Worm (Caenorhabditis elegans) whole organism, L1 larva: ENCODE results near the gene str-43.

Source experiments
- C04F5.9 ChIP-seq: sonication (generic microtip); optimal IDR thresholded peaks from 2 replicates; lab custom pipeline; 2016; ENCODE audit warnings: missing genetic modification characterization, missing compliant biosample characterization
- alr-1 ChIP-seq: fragments of 200-800 bp; sonication (Bioruptor generic); optimal IDR thresholded peaks from 2 replicates; lab custom pipeline; 2018; ENCODE audit warnings: borderline replicate concordance, mild to moderate bottlenecking, missing genetic modification characterization, missing compliant biosample characterization
- blmp-1 ChIP-seq: fragments of 150-350 bp; optimal IDR thresholded peaks from 2 replicates; lab custom pipeline; 2014; ENCODE audit warnings: missing biosample characterization, missing genetic modification characterization
- ceh-8 ChIP-seq: fragments of 200-800 bp; sonication (Bioruptor generic); optimal IDR thresholded peaks from 2 replicates; lab custom pipeline; 2018; ENCODE audit warnings: mild to moderate bottlenecking, missing genetic modification characterization, moderate library complexity, missing compliant biosample characterization
- ceh-90 ChIP-seq: sonication (generic microtip); optimal IDR thresholded peaks from 2 replicates; lab custom pipeline; 2016; ENCODE audit warnings: missing genetic modification characterization, missing compliant biosample characterization
- efl-1 ChIP-seq, 4 experiments: fragments of 150-350 bp; optimal IDR thresholded peaks in 3 of 4; peaks in 1 of 4; 1 replicate in 1 of 4; 2 replicates in 3 of 4; lab custom pipeline; 2014; ENCODE audit warnings: missing biosample characterization in 2 of 4, missing genetic modification characterization in 2 of 4, missing genetic modification reagents in 2 of 4
- efl-3 ChIP-seq: fragments of 200-800 bp; sonication (Bioruptor generic); optimal IDR thresholded peaks from 2 replicates; lab custom pipeline; 2018; ENCODE audit warnings: mild to moderate bottlenecking, missing genetic modification characterization, missing compliant biosample characterization
- egl-27 ChIP-seq, 2 experiments: fragments of 150-350 bp in 1 of 2; sonication (generic microtip); optimal IDR thresholded peaks; 3 replicates each; lab custom pipeline; 2017 to 2018; ENCODE audit warnings: missing biosample characterization in 2 of 2, missing genetic modification characterization in 2 of 2, missing genetic modification reagents in 2 of 2
- elt-2 ChIP-seq: sonication (generic microtip); optimal IDR thresholded peaks from 2 replicates; lab custom pipeline; 2016; ENCODE audit warnings: missing genetic modification characterization, mild to moderate bottlenecking, inconsistent platforms, missing compliant biosample characterization, missing genetic modification reagents
- fos-1 ChIP-seq: fragments of 150-350 bp; optimal IDR thresholded peaks from 2 replicates; lab custom pipeline; 2014; ENCODE audit warnings: missing biosample characterization, missing genetic modification characterization
- hlh-17 ChIP-seq: fragments of 200-800 bp; sonication (Bioruptor generic); optimal IDR thresholded peaks from 2 replicates; lab custom pipeline; 2018; ENCODE audit warnings: missing genetic modification characterization, mild to moderate bottlenecking, missing compliant biosample characterization, moderate library complexity, borderline replicate concordance
- hpl-2 ChIP-seq: fragments of 150-350 bp; optimal IDR thresholded peaks from 2 replicates; lab custom pipeline; 2014; ENCODE audit warnings: missing biosample characterization, missing genetic modification reagents, missing genetic modification characterization
- irx-1 ChIP-seq: sonication (generic microtip); optimal IDR thresholded peaks from 2 replicates; lab custom pipeline; 2016; ENCODE audit warnings: missing genetic modification characterization, missing compliant biosample characterization
- jun-1 ChIP-seq: fragments of 150-350 bp; optimal IDR thresholded peaks from 2 replicates; lab custom pipeline; 2014; ENCODE audit warnings: missing biosample characterization, missing genetic modification reagents, missing genetic modification characterization
- lin-13 ChIP-seq: fragments of 150-350 bp; optimal IDR thresholded peaks from 2 replicates; lab custom pipeline; 2014; ENCODE audit warnings: missing biosample characterization, missing genetic modification reagents, missing genetic modification characterization
- lin-35 ChIP-seq, 2 experiments: fragments of 150-350 bp; optimal IDR thresholded peaks; 2 replicates each; lab custom pipeline; 2014; ENCODE audit warnings: missing biosample characterization in 2 of 2, missing genetic modification characterization in 2 of 2, missing genetic modification reagents in 2 of 2
- lin-39 ChIP-seq: fragments of 150-350 bp; optimal IDR thresholded peaks from 2 replicates; lab custom pipeline; 2014; ENCODE audit warnings: missing biosample characterization, missing genetic modification reagents, missing genetic modification characterization
- lir-3 ChIP-seq: sonication (generic microtip); optimal IDR thresholded peaks from 2 replicates; lab custom pipeline; 2016; ENCODE audit warnings: mild to moderate bottlenecking, missing genetic modification characterization, moderate library complexity, missing compliant biosample characterization; ENCODE audit not compliant: poor library complexity
- lsy-2 ChIP-seq, 2 experiments: fragments of 150-350 bp; optimal IDR thresholded peaks; 2 replicates each; lab custom pipeline; 2014; ENCODE audit warnings: missing biosample characterization in 2 of 2, missing genetic modification characterization in 2 of 2
- mep-1 ChIP-seq: fragments of 150-350 bp; optimal IDR thresholded peaks from 2 replicates; lab custom pipeline; 2014; ENCODE audit warnings: missing biosample characterization, missing genetic modification characterization
- nhr-11 ChIP-seq: fragments of 150-350 bp; optimal IDR thresholded peaks from 2 replicates; lab custom pipeline; 2014; ENCODE audit warnings: missing biosample characterization, missing genetic modification characterization
- nhr-12 ChIP-seq: sonication (generic microtip); optimal IDR thresholded peaks from 2 replicates; lab custom pipeline; 2017; ENCODE audit warnings: missing biosample characterization, missing genetic modification characterization
- nhr-237 ChIP-seq: fragments of 150-350 bp; optimal IDR thresholded peaks from 2 replicates; lab custom pipeline; 2014; ENCODE audit warnings: missing biosample characterization, missing genetic modification characterization
- nhr-47 ChIP-seq: sonication (generic microtip); optimal IDR thresholded peaks from 2 replicates; lab custom pipeline; 2016; ENCODE audit warnings: mild to moderate bottlenecking, missing genetic modification characterization, moderate library complexity, missing compliant biosample characterization
- nhr-84 ChIP-seq: sonication (generic microtip); optimal IDR thresholded peaks from 2 replicates; lab custom pipeline; 2017; ENCODE audit warnings: missing biosample characterization, missing genetic modification characterization
- nhr-90 ChIP-seq: sonication (generic microtip); optimal IDR thresholded peaks from 2 replicates; lab custom pipeline; 2016; ENCODE audit warnings: mild to moderate bottlenecking, missing genetic modification characterization, missing compliant biosample characterization; ENCODE audit not compliant: poor library complexity
- skn-1 ChIP-seq: fragments of 150-350 bp; optimal IDR thresholded peaks from 2 replicates; lab custom pipeline; 2014; ENCODE audit warnings: missing biosample characterization, missing genetic modification characterization
- sox-4 ChIP-seq: sonication (generic microtip); optimal IDR thresholded peaks from 2 replicates; lab custom pipeline; 2016; ENCODE audit warnings: missing genetic modification characterization, missing compliant biosample characterization
- sptf-1 ChIP-seq: fragments of 150-350 bp; optimal IDR thresholded peaks from 2 replicates; lab custom pipeline; 2014; ENCODE audit warnings: missing biosample characterization, missing genetic modification characterization
- swsn-7 ChIP-seq: sonication (generic microtip); optimal IDR thresholded peaks from 2 replicates; lab custom pipeline; 2016; ENCODE audit warnings: missing genetic modification characterization, missing compliant biosample characterization
- tbx-2 ChIP-seq: sonication (generic microtip); optimal IDR thresholded peaks from 2 replicates; lab custom pipeline; 2016; ENCODE audit warnings: missing genetic modification characterization, missing compliant biosample characterization
- unc-30 ChIP-seq: sonication (generic microtip); optimal IDR thresholded peaks from 2 replicates; lab custom pipeline; 2017; ENCODE audit warnings: missing biosample characterization, missing genetic modification characterization
- unc-62 ChIP-seq: fragments of 150-350 bp; optimal IDR thresholded peaks from 2 replicates; lab custom pipeline; 2014; ENCODE audit warnings: missing biosample characterization, missing genetic modification reagents, missing genetic modification characterization
- unc-86 ChIP-seq: sonication (generic microtip); optimal IDR thresholded peaks from 2 replicates; lab custom pipeline; 2016; ENCODE audit warnings: missing genetic modification characterization, missing compliant biosample characterization
- vab-15 ChIP-seq: sonication (generic microtip); optimal IDR thresholded peaks from 2 replicates; lab custom pipeline; 2017; ENCODE audit warnings: missing genotype, mild to moderate bottlenecking, missing genetic modification characterization, missing compliant biosample characterization
- xbp-1 ChIP-seq: sonication (generic microtip); optimal IDR thresholded peaks from 2 replicates; lab custom pipeline; 2016; ENCODE audit warnings: missing genetic modification characterization, missing compliant biosample characterization
- zag-1 ChIP-seq: fragments of 150-350 bp; optimal IDR thresholded peaks from 2 replicates; lab custom pipeline; 2014; ENCODE audit warnings: missing biosample characterization, missing genetic modification characterization

The str-43 gene

DNA sequence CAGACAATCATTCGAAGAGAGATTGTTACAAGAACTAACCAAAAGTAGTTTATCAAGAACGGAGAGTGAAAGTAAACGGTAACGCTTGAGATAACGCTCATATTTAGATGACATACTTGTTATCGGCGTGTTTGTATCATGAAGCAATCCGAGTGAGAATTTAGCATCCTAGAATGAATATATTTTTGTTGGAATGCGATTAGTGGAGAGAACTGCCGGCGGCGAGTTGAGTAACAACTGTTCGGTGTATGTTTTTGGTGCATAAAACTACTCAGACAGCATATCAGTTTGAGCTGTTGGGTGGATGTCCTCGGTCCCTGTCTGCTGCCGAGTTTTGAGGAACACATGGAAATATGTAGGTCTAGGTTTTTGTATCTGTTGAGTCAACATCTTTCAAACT is 18.4 kb downstream of the str-43 start, which contains the start of gene T23D5.3:
Gene T23D5.3 (minus strand): TSS at position 101 of the 400 bp plus-strand sequence.
- TF ChIP-seq nhr-90 (tag; lab: Kevin White, UChicago) = no peak
- no peak for TF ChIP-seq ceh-90
- TF ChIP-seq sox-4 (tag; lab: Kevin White, UChicago) = no peak
- TF ChIP-seq efl-3 (GFP tag; lab: Kevin White, UChicago) = no peak
- TF ChIP-seq mep-1 (tag; lab: Kevin White, UChicago) = no peak
- no peak for TF ChIP-seq tbx-2 (tag; lab: Kevin White, UChicago)
- no peak for TF ChIP-seq xbp-1
- TF ChIP-seq egl-27 (tag; optimal IDR thresholded peaks at IDR 0.05; lab: Kevin White, UChicago) = no peak
- TF ChIP-seq sptf-1 = no peak
- no peak for TF ChIP-seq lin-39 (tag; lab: Kevin White, UChicago)
- no peak for TF ChIP-seq efl-1 (optimal IDR thresholded peaks at IDR 0.05; lab: Kevin White, UChicago)
- no peak for TF ChIP-seq efl-1 (GFP tag; optimal IDR thresholded peaks at IDR 0.05 in 1 of 2; lab: Kevin White, UChicago)
- no peak for TF ChIP-seq skn-1 (tag; lab: Kevin White, UChicago)
- no peak for TF ChIP-seq unc-86 (tag; lab: Kevin White, UChicago)

DNA sequence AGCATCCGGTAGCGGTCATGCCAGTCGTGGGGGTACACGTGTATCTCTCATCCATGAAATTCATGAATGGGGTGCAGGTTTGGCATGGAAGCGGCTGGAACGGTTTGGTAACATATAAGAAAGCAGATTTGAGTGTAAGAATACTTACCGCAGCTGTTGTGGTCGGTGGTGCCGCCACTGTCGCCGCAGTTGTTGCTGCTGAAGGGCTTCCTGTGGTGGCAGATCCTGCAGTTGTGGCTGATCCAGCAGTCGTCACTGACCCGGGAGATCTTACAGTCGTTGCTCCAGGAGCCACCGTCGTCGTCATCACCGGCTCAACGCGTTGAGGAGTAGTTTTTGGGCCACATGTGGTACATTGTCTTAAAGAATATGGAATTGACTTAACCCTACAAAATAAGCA is 18.9 kb downstream of the str-43 start:
- no peak for TF ChIP-seq vab-15 (tag; lab: Kevin White, UChicago)
- no peak for TF ChIP-seq lin-35 (GFP tag; optimal IDR thresholded peaks at IDR 0.05; lab: Kevin White, UChicago)
- TF ChIP-seq mep-1 (tag; lab: Kevin White, UChicago) = no peak
- TF ChIP-seq sox-4 (tag; lab: Kevin White, UChicago) = no peak
- no peak for TF ChIP-seq elt-2 (tag; lab: Kevin White, UChicago)
- TF ChIP-seq unc-86 (tag; lab: Kevin White, UChicago) = no peak
- no peak for TF ChIP-seq irx-1
- no peak for TF ChIP-seq unc-30
- TF ChIP-seq nhr-84 (tag; lab: Kevin White, UChicago) = no peak
- TF ChIP-seq nhr-237 (tag; lab: Kevin White, UChicago) = no peak
- TF ChIP-seq C04F5.9 (tag; lab: Kevin White, UChicago) = no peak

DNA sequence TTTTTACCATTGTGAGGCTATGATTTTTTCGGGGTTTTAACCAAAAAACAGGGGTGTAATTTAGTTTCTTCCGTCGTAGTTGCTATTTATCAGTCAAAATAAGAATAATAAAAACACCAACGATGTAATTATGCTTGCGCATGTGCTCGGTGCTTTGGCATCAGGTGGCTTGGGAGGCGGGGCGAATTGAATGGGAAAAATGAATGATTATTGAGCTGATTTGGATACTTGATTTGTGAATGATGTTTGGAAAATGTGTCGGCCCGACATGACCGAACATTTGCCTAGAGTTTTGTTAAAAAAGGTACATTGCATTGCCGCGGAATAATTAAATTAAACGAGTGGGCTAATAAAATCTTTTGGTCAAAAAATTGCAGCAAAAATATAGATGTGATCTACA is 19.7 kb downstream of the str-43 start, which contains the start of gene str-38:
Gene str-38 (minus strand): TSS at position 101 of the 400 bp plus-strand sequence.
- TF ChIP-seq alr-1 (no peak), lin-35 (GFP tag; optimal IDR thresholded peaks at IDR 0.05; lab: Kevin White, UChicago) (no peak)

DNA sequence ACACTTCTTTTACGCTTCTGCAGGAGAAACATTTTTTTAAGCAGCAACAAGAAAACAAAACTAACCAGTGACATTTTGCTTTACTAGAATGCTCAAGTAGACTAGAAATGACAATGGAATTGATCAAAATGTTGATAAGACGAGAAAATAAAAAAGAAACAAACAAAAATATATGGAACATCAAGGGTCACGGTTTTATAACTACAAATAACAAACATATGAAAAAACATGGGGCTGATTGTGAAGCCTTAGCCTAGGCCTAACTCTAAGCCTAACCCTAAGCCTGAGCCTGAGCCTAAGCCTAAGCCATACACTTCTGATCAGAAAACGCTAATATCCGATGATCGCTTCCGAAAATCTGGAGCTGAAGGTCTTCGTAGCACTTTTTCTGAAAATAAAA is 21.5 kb downstream of the str-43 start, which contains the start of gene Y6E2A.10:
Gene Y6E2A.10 (minus strand): TSS at position 101 of the 400 bp plus-strand sequence.
- TF ChIP-seq fos-1 (tag; lab: Kevin White, UChicago) = no peak
- no peak for TF ChIP-seq swsn-7 (tag; lab: Kevin White, UChicago)
- no peak for TF ChIP-seq zag-1 (tag; lab: Kevin White, UChicago)
- TF ChIP-seq lin-39 (tag; lab: Kevin White, UChicago) = no peak
- no peak for TF ChIP-seq xbp-1
- TF ChIP-seq egl-27 (tag; optimal IDR thresholded peaks at IDR 0.05; lab: Kevin White, UChicago) = no peak
- no peak for TF ChIP-seq hlh-17 (GFP tag; lab: Kevin White, UChicago)
- TF ChIP-seq, all 84 proteins: peak for 0

DNA sequence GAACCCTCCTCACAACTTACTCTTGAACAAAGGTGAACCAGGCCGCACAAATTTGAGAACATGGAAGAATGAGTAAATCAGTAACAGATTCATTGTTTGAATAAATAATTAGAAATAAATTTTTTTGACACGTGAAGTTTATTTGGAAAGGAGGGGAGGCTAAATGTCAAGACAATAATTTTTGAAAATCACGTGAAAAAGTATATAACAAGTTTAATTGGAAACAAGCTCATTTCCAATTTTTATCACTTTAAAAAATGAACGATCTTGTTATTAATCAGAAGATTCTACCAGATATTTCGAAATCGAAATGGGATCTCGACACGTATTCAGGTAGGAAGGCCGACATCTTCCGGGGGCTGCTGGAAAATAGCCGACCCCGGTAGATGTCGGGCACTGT is 25.3 kb downstream of the str-43 start, which contains the start of the genes irld-57 and sfxn-1.3:
Gene irld-57 (minus strand): TSS at position 101 of the 400 bp plus-strand sequence.
Gene sfxn-1.3 (plus strand): TSS at position 232 of the 400 bp plus-strand sequence.
- TF ChIP-seq lin-39 (tag; lab: Kevin White, UChicago) (no peak), lir-3 (tag; lab: Kevin White, UChicago) (no peak), nhr-11 (tag; lab: Kevin White, UChicago) (no peak), jun-1 (tag; lab: Kevin White, UChicago) (no peak), nhr-90 (tag; lab: Kevin White, UChicago) (no peak), lin-13 (GFP tag; lab: Kevin White, UChicago) (no peak), nhr-47 (tag; lab: Kevin White, UChicago) (no peak), lsy-2 (tag; optimal IDR thresholded peaks at IDR 0.05; lab: Kevin White, UChicago) (no peak), nhr-12 (tag; lab: Kevin White, UChicago) (no peak), hpl-2 (GFP tag; lab: Kevin White, UChicago) (no peak), elt-2 (tag; lab: Kevin White, UChicago) (no peak), ceh-8 (GFP tag; lab: Kevin White, UChicago) (no peak), blmp-1 (tag; lab: Kevin White, UChicago) (no peak), unc-62 (GFP tag; lab: Kevin White, UChicago) (no peak), sptf-1 (no peak)
- TF ChIP-seq, all 84 proteins: peak for 0
